Worm (Caenorhabditis elegans): ENCODE results near the gene F59E12.1.

ce11 chrII:5688959-5689358 lies 34.6 kb downstream of the F59E12.1 start, which contains the start of gene C25H3.11:
- TF ChIP-seq pha-4 (tag; optimal IDR thresholded peaks at IDR 0.05) (no peak), snpc-4 (tag; optimal IDR thresholded peaks at IDR 0.05) (no peak), lsy-2 (tag; optimal IDR thresholded peaks at IDR 0.05) (no peak), mab-5 (tag; optimal IDR thresholded peaks at IDR 0.05) (no peak), sptf-1 (tag; optimal IDR thresholded peaks at IDR 0.05) (no peak), ces-1 (GFP tag; optimal IDR thresholded peaks at IDR 0.05) (no peak), ceh-39 (tag; optimal IDR thresholded peaks at IDR 0.05) (no peak), ztf-11 (tag; optimal IDR thresholded peaks at IDR 0.05) (no peak), unc-62 (GFP tag; optimal IDR thresholded peaks at IDR 0.05) (no peak)
